Worm (Caenorhabditis elegans) whole organism, L1 larva: ENCODE data around the gene unc-83.

ENCODE experiments used
- ceh-8 ChIP-seq: fragments of 200-800 bp; sonication (Bioruptor generic); optimal IDR thresholded peaks from 2 replicates; lab custom pipeline; 2018; ENCODE audit warnings: mild to moderate bottlenecking, missing genetic modification characterization, moderate library complexity, missing compliant biosample characterization
- ceh-82 ChIP-seq, 3 experiments: fragments of 150-350 bp in 1 of 3; sonication (generic microtip) in 2 of 3; optimal IDR thresholded peaks; 2 replicates each; lab custom pipeline; 2014 to 2017; ENCODE audit warnings: missing biosample characterization in 3 of 3, missing genetic modification characterization in 3 of 3
- fkh-4 ChIP-seq: sonication (generic microtip); optimal IDR thresholded peaks from 2 replicates; lab custom pipeline; 2016; ENCODE audit warnings: missing compliant biosample characterization, missing genetic modification characterization, borderline replicate concordance
- lin-14 ChIP-seq: fragments of 200-800 bp; sonication (Bioruptor generic); optimal IDR thresholded peaks from 2 replicates; lab custom pipeline; 2018; ENCODE audit warnings: mild to moderate bottlenecking, missing genetic modification characterization, moderate library complexity, missing compliant biosample characterization
- lsy-2 ChIP-seq, 2 experiments: fragments of 150-350 bp; optimal IDR thresholded peaks; 2 replicates each; lab custom pipeline; 2014; ENCODE audit warnings: missing biosample characterization in 2 of 2, missing genetic modification characterization in 2 of 2
- nhr-12 ChIP-seq: sonication (generic microtip); optimal IDR thresholded peaks from 2 replicates; lab custom pipeline; 2017; ENCODE audit warnings: missing biosample characterization, missing genetic modification characterization
- nhr-47 ChIP-seq: sonication (generic microtip); optimal IDR thresholded peaks from 2 replicates; lab custom pipeline; 2016; ENCODE audit warnings: mild to moderate bottlenecking, missing genetic modification characterization, moderate library complexity, missing compliant biosample characterization
- nhr-71 ChIP-seq: sonication (generic microtip); optimal IDR thresholded peaks from 2 replicates; lab custom pipeline; 2016; ENCODE audit warnings: mild to moderate bottlenecking, missing genetic modification characterization, moderate library complexity, missing compliant biosample characterization
- nhr-77 ChIP-seq: fragments of 150-350 bp; optimal IDR thresholded peaks from 2 replicates; lab custom pipeline; 2014; ENCODE audit warnings: missing biosample characterization, missing genetic modification characterization
- sptf-1 ChIP-seq: fragments of 150-350 bp; optimal IDR thresholded peaks from 2 replicates; lab custom pipeline; 2014; ENCODE audit warnings: missing biosample characterization, missing genetic modification characterization
- sup-37 ChIP-seq: fragments of 200-800 bp; sonication (Bioruptor generic); optimal IDR thresholded peaks from 2 replicates; lab custom pipeline; 2018; ENCODE audit warnings: mild to moderate bottlenecking, missing genetic modification characterization, missing compliant biosample characterization
- swsn-7 ChIP-seq: sonication (generic microtip); optimal IDR thresholded peaks from 2 replicates; lab custom pipeline; 2016; ENCODE audit warnings: missing genetic modification characterization, missing compliant biosample characterization

The unc-83 gene

ce11 chrV:6533030-6533429, 68.2 kb downstream of the unc-83 start, which contains the start of gene hpo-26:
hpo-26 (minus strand) TSS chrV:6533060.
- no peak for TF ChIP-seq swsn-7
- peak; percentile 21 for TF ChIP-seq nhr-71 (tag; lab: Kevin White, UChicago)
- TF ChIP-seq ceh-8 (GFP tag; lab: Kevin White, UChicago), result no peak
- TF ChIP-seq nhr-77 (tag; lab: Kevin White, UChicago), result peak; percentile 81
- TF ChIP-seq ceh-82 (tag; optimal IDR thresholded peaks at IDR 0.05; lab: Kevin White, UChicago), result peak in 1 of 3 experiments; percentile 12
- TF ChIP-seq nhr-47 (tag; lab: Kevin White, UChicago), result no peak
- peak; percentile 15 for TF ChIP-seq lin-14 (GFP tag; lab: Kevin White, UChicago)
- TF ChIP-seq sptf-1, result no peak
- no peak for TF ChIP-seq fkh-4
- TF ChIP-seq lsy-2 (tag; optimal IDR thresholded peaks at IDR 0.05; lab: Kevin White, UChicago), result peak in 1 of 2 experiments; percentile 9
- TF ChIP-seq nhr-12 (tag; lab: Kevin White, UChicago), result no peak
- no peak for TF ChIP-seq sup-37 (GFP tag; lab: Kevin White, UChicago)
- TF ChIP-seq, all 84 proteins: peak for 5
